Worm (Caenorhabditis elegans) whole organism, mixed stage, embryonic: ENCODE data around the gene C18D11.6.

ENCODE experiments used
- M03D4.4 ChIP-seq: sonication (generic microtip); optimal IDR thresholded peaks from 2 replicates; lab custom pipeline; 2017; ENCODE audit warnings: mild to moderate bottlenecking, missing genetic modification characterization, missing compliant biosample characterization
- bed-3 ChIP-seq: fragments of 200-800 bp; sonication (Bioruptor generic); optimal IDR thresholded peaks from 3 replicates; lab custom pipeline; 2018; ENCODE audit warnings: mild to moderate bottlenecking, missing genetic modification characterization, moderate library complexity, missing compliant biosample characterization
- blmp-1 ChIP-seq: fragments of 150-350 bp; optimal IDR thresholded peaks from 2 replicates; lab custom pipeline; 2014; ENCODE audit warnings: missing biosample characterization, missing genetic modification characterization
- ceh-39 ChIP-seq: fragments of 150-350 bp; optimal IDR thresholded peaks from 2 replicates; lab custom pipeline; 2014; ENCODE audit warnings: missing biosample characterization, missing genetic modification characterization
- ceh-43 ChIP-seq: fragments of 200-800 bp; sonication (Bioruptor generic); optimal IDR thresholded peaks from 2 replicates; lab custom pipeline; 2018; ENCODE audit warnings: mild to moderate bottlenecking, missing genetic modification characterization, moderate library complexity, missing compliant biosample characterization
- ceh-83 ChIP-seq: fragments of 200-800 bp; sonication (Bioruptor generic); optimal IDR thresholded peaks from 2 replicates; lab custom pipeline; 2018; ENCODE audit warnings: mild to moderate bottlenecking, missing genetic modification characterization, missing compliant biosample characterization
- ces-1 ChIP-seq: fragments of 150-350 bp; optimal IDR thresholded peaks from 2 replicates; lab custom pipeline; 2014; ENCODE audit warnings: missing biosample characterization, missing genetic modification reagents, missing genetic modification characterization
- cnd-1 ChIP-seq: fragments of 200-800 bp; sonication (Bioruptor generic); optimal IDR thresholded peaks from 2 replicates; lab custom pipeline; 2018; ENCODE audit warnings: mild to moderate bottlenecking, missing genetic modification characterization, missing compliant biosample characterization
- drap-1 ChIP-seq: fragments of 200-800 bp; sonication (Bioruptor generic); optimal IDR thresholded peaks from 3 replicates; lab custom pipeline; 2018; ENCODE audit warnings: mild to moderate bottlenecking, missing genetic modification characterization, missing compliant biosample characterization
- elt-1 ChIP-seq: sonication (generic microtip); optimal IDR thresholded peaks from 2 replicates; lab custom pipeline; 2017; ENCODE audit warnings: missing genetic modification characterization, mild to moderate bottlenecking, missing compliant biosample characterization, antibody characterized with exemption, moderate library complexity, borderline replicate concordance; ENCODE audit not compliant: insufficient read depth
- elt-3 ChIP-seq: fragments of 150-350 bp; optimal IDR thresholded peaks from 2 replicates; lab custom pipeline; 2014; ENCODE audit warnings: missing biosample characterization, missing genetic modification characterization
- flh-1 ChIP-seq: fragments of 200-800 bp; sonication (Bioruptor generic); optimal IDR thresholded peaks from 2 replicates; lab custom pipeline; 2018; ENCODE audit warnings: mild to moderate bottlenecking, missing genetic modification characterization, moderate library complexity, missing compliant biosample characterization
- ham-2 ChIP-seq: fragments of 200-800 bp; sonication (Bioruptor generic); optimal IDR thresholded peaks from 2 replicates; lab custom pipeline; 2018; ENCODE audit warnings: mild to moderate bottlenecking, missing genetic modification characterization, missing compliant biosample characterization
- hlh-1 ChIP-seq: fragments of 150-350 bp; optimal IDR thresholded peaks from 2 replicates; lab custom pipeline; 2014; ENCODE audit warnings: missing biosample characterization, missing genetic modification reagents, missing genetic modification characterization
- lin-13 ChIP-seq: fragments of 150-350 bp; optimal IDR thresholded peaks from 2 replicates; lab custom pipeline; 2014; ENCODE audit warnings: missing biosample characterization, missing genetic modification characterization
- lin-32 ChIP-seq: fragments of 200-800 bp; sonication (Bioruptor generic); optimal IDR thresholded peaks from 2 replicates; lab custom pipeline; 2018; ENCODE audit warnings: mild to moderate bottlenecking, missing genetic modification characterization, missing compliant biosample characterization
- lsy-2 ChIP-seq: fragments of 150-350 bp; optimal IDR thresholded peaks from 2 replicates; lab custom pipeline; 2014; ENCODE audit warnings: missing biosample characterization, missing genetic modification characterization
- mab-5 ChIP-seq: fragments of 150-350 bp; optimal IDR thresholded peaks from 2 replicates; lab custom pipeline; 2014; ENCODE audit warnings: missing biosample characterization, missing genetic modification characterization
- nhr-237 ChIP-seq: fragments of 150-350 bp; optimal IDR thresholded peaks from 2 replicates; lab custom pipeline; 2014; ENCODE audit warnings: missing biosample characterization, missing genetic modification characterization
- nhr-28 ChIP-seq: fragments of 150-350 bp; optimal IDR thresholded peaks from 2 replicates; lab custom pipeline; 2014; ENCODE audit warnings: missing biosample characterization, missing genetic modification characterization
- nhr-76 ChIP-seq: sonication (generic microtip); optimal IDR thresholded peaks from 2 replicates; lab custom pipeline; 2017; ENCODE audit warnings: missing biosample characterization, missing genetic modification characterization
- snpc-4 ChIP-seq: fragments of 150-350 bp; optimal IDR thresholded peaks from 2 replicates; lab custom pipeline; 2014; ENCODE audit warnings: missing biosample characterization, missing genetic modification characterization
- sptf-1 ChIP-seq: sonication (generic microtip); optimal IDR thresholded peaks from 2 replicates; lab custom pipeline; 2017; ENCODE audit warnings: mild to moderate bottlenecking, missing genetic modification characterization, moderate library complexity, missing compliant biosample characterization
- tbx-8 ChIP-seq: fragments of 200-800 bp; sonication (Bioruptor generic); optimal IDR thresholded peaks from 2 replicates; lab custom pipeline; 2018; ENCODE audit warnings: mild to moderate bottlenecking, missing genetic modification characterization, moderate library complexity, missing compliant biosample characterization
- unc-39 ChIP-seq: fragments of 150-350 bp; optimal IDR thresholded peaks from 2 replicates; lab custom pipeline; 2014; ENCODE audit warnings: missing biosample characterization, missing genetic modification characterization
- zip-8 ChIP-seq: fragments of 150-350 bp; optimal IDR thresholded peaks from 2 replicates; lab custom pipeline; 2014; ENCODE audit warnings: missing biosample characterization, missing genetic modification characterization

The C18D11.6 gene

DNA sequence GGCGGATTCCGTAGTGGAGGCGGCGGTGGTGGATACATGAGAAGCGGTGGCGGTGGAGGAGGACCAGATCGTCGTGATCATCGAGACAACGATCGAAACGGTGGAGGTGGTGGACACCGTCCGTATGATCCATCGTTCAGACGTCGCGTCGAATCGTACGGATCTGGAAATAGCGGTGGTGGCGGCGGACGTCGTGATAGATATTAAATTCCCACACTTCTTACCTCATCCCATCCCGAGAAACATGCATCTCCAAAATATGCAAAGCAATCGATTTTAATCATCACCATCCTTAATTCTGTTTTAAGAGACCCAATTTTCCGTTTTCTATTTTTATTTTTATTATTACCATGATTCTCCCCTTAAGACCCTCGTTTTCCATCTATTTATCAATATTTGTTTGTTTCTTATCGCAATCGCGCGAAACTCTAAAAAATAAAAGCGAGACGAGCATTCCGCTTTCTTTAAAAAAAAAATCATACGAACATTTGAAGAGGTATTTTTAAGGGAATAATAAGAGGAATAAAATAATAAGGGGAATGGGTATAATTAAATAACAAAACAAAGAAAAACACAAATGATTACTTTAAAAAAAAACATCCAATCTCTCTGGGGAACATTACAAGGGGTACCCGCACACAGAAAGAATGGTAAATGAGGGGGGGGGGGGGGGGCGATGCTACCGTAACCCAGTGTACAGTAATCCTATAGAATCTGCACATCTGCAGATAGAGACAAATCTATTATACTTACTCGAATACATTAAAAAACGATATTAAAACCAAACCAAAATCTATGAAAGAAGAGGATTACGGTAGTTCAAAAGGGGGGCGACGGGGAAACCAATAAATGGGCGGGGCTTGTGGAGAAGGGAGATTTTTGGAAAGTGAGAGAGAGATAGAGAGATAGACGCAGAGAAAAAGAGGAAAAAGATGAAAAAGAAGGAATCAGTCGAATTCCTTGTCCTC lies 20.4 kb downstream of the C18D11.6 start:
- TF ChIP-seq sptf-1 (tag; lab: Kevin White, UChicago) = peak; percentile 52
- TF ChIP-seq flh-1 (GFP tag; lab: Kevin White, UChicago) = no peak
- TF ChIP-seq lsy-2 (tag; lab: Kevin White, UChicago) = no peak

DNA sequence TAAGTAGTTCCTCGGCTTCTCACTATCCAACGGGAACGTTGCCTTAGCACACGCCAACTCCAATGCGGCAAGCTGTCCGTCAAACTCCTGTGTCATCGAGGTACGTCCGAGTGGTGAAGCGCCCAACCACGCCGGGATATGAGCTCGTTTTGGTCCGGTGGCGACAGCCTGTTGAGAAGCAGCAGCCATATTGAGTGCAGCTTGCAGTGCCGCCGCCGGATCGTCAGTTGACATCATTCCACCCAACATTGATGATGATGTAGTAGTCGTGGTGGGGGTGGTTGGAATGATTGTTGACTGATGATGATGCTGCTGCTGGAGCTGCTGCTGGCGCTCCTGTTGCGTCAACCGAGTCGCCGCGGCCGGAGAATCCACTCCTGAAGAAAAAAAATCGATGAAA lies 23.1 kb downstream of the C18D11.6 start:
- TF ChIP-seq unc-39 (tag; lab: Kevin White, UChicago) (no peak), lin-13 (no peak), lsy-2 (tag; lab: Kevin White, UChicago) (no peak), lin-32 (no peak)

DNA sequence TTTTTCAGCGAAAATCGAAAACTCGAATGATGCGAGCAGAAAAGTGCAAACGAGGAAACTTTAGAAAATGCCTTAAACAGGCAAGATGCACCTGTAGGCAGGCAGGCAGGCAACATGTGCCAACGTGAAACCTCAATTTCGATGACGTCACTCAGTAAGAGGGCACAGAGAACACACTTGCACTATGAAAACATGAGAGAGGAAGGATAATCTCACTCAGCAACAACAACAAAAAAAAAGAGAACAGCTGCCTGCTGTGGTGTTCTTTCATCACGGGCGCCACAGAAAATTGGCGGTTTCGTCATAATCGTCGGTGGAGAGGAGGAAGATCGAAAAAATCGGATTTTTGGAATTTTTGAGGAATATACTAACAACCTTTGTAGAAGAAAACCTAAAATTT lies 23.8 kb downstream of the C18D11.6 start:
- no peak for TF ChIP-seq unc-39 (tag; lab: Kevin White, UChicago)
- TF ChIP-seq sptf-1 (tag; lab: Kevin White, UChicago) = peak; percentile 22
- peak; percentile 27 for TF ChIP-seq hlh-1 (tag; lab: Kevin White, UChicago)
- TF ChIP-seq lsy-2 (tag; lab: Kevin White, UChicago) = no peak
- TF ChIP-seq ceh-39 (tag; lab: Kevin White, UChicago) = no peak
- TF ChIP-seq ceh-43 (GFP tag; lab: Kevin White, UChicago) = no peak

DNA sequence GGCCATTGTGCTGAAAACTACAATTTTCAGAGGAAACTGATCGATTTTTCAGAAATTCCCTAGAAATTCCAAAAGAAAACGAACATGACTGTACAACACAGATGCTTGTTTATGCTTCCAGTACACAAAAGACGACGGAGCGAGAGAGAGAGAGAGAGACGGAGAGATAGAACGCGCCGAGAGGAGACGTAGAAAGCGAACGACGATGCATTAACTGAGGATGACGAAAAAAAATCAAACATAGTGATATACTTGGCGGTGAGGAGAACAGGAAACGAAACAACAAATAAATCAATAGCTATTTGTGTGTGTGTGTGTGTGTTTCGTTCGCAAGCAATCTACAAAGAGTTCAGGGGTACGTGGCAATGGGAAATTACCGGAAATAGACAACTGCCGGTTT lies 24.4 kb downstream of the C18D11.6 start:
- TF ChIP-seq lin-32 = no peak
- no peak for TF ChIP-seq bed-3 (GFP tag; lab: Kevin White, UChicago)
- TF ChIP-seq hlh-1 (tag; lab: Kevin White, UChicago) = peak; percentile 9

DNA sequence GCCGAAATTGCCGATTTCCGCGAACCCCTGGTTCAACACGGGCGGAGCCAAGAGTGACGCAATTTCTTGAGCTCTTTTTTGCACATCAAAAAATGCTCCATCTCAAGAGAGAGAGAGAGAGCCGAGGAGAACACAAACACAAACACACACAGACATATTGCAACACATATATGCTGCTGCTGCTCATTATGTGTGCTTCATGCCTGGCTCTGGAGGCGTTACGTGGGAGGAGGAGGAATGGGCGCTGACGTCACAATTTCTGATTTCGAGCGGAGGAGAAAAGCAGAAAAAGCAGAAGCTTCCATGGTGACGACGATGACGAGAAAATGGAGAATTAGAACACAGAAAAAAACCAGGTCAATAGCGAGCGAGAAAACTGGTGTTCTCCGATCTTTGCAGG lies 25.7 kb downstream of the C18D11.6 start:
- TF ChIP-seq zip-8 (tag; lab: Kevin White, UChicago) = peak; percentile 31
- no peak for TF ChIP-seq blmp-1 (tag; lab: Kevin White, UChicago)

DNA sequence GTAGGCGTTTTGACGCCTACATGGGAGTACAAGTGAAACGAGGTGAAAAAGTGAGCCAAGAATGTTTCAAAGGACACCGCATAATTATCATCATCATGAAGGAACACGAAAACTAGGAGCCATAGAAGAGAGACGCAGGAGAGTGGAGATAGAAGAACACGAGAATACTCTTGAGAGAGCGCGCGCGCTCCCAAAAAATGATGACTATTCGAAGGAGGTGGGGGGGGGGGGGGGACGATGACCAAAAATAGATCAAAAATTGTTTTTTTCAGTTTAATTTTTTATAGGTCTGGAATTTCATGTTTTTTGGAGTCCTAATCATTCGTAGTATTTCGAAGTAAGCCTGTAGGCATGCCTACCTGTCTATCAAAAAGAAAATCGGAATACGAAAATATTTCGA lies 26.4 kb downstream of the C18D11.6 start:
- no peak for TF ChIP-seq ceh-83 (GFP tag; lab: Kevin White, UChicago)
- no peak for TF ChIP-seq ceh-43 (GFP tag; lab: Kevin White, UChicago)
- TF ChIP-seq lsy-2 (tag; lab: Kevin White, UChicago) = no peak
- TF ChIP-seq, all 35 proteins: peak for 0

DNA sequence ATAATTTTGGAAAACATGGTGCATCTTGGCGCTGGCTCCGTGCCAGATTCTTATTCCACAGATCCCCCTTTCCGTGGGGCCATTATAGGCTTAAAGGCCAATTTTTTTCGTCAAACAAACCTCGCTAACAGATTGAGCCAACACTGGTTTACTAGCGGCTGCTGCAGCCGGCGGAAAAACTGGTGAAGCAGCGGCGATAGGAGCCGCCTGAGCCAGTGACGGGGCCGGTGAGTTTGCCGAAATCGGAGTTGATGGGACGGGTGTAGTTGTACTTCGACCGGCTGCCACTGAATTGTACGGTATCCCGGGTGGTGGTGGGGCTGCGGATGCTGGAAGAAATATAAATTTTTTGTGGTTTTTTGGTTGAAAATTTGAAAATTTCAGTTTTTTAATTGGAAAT lies 31.4 kb downstream of the C18D11.6 start:
- TF ChIP-seq ham-2 (GFP tag; lab: Kevin White, UChicago) = no peak
- no peak for TF ChIP-seq drap-1
- no peak for TF ChIP-seq nhr-76 (tag; lab: Kevin White, UChicago)
- TF ChIP-seq ceh-83 (GFP tag; lab: Kevin White, UChicago) = no peak
- TF ChIP-seq bed-3 (GFP tag; lab: Kevin White, UChicago) = no peak
- TF ChIP-seq lin-32 = no peak
- no peak for TF ChIP-seq tbx-8 (GFP tag; lab: Kevin White, UChicago)
- TF ChIP-seq blmp-1 (tag; lab: Kevin White, UChicago) = no peak
- no peak for TF ChIP-seq cnd-1 (tag; lab: Kevin White, UChicago)
- no peak for TF ChIP-seq nhr-237
- no peak for TF ChIP-seq mab-5 (tag; lab: Kevin White, UChicago)
- TF ChIP-seq M03D4.4 (tag; lab: Kevin White, UChicago) = no peak
- TF ChIP-seq elt-1 (tag; lab: Kevin White, UChicago) = no peak
- TF ChIP-seq snpc-4 = no peak
- TF ChIP-seq sptf-1 (tag; lab: Kevin White, UChicago) = no peak
- TF ChIP-seq hlh-1 (tag; lab: Kevin White, UChicago) = no peak
- TF ChIP-seq ces-1 = no peak
- no peak for TF ChIP-seq nhr-28 (tag; lab: Kevin White, UChicago)
- TF ChIP-seq lin-13 = no peak
- no peak for TF ChIP-seq elt-3
